Worm (Caenorhabditis elegans): ENCODE measurements around the gene spas-1.
A peak's percentile ranks its signal among the peaks of the same experiment; 100 is the strongest.

The spas-1 gene

ce11 chrV:9212499-9212898, 36.9 kb downstream of the spas-1 start (continued):
- TF ChIP-seq snpc-4 (tag; optimal IDR thresholded peaks at IDR 0.05) (no peak), egl-43 (GFP tag; IDR thresholded peaks at IDR 0.05) (no peak), dve-1 (tag; optimal IDR thresholded peaks at IDR 0.05; ENCODE audit: insufficient read depth) (peak; percentile 86), ceh-28 (tag; optimal IDR thresholded peaks at IDR 0.05) (no peak), nhr-6 (tag; optimal IDR thresholded peaks at IDR 0.05) (peak; percentile 17), lin-38 (GFP tag; IDR thresholded peaks at IDR 0.05) (peak; percentile 82), jun-1 (tag; optimal IDR thresholded peaks at IDR 0.05) (no peak), daf-12 (tag; optimal IDR thresholded peaks at IDR 0.05) (no peak), zfp-2 (tag; optimal IDR thresholded peaks at IDR 0.05) (no peak), lir-3 (tag; optimal IDR thresholded peaks at IDR 0.05) (no peak), hlh-11 (tag; optimal IDR thresholded peaks at IDR 0.05) (peak; percentile 56), daf-8 (GFP tag; IDR thresholded peaks at IDR 0.05) (no peak), hif-1 (tag; optimal IDR thresholded peaks at IDR 0.05) (peak in 1 of 2 experiments; percentile 33), F26F4.8 (GFP tag; conservative IDR thresholded peaks at IDR 0.05) (no peak), Y105C5A.15 (GFP tag; IDR thresholded peaks at IDR 0.05) (no peak), nhr-76 (tag; optimal IDR thresholded peaks at IDR 0.05) (no peak), rbr-2 (tag; optimal IDR thresholded peaks at IDR 0.05) (peak; percentile 47), mep-1 (tag; optimal IDR thresholded peaks at IDR 0.05) (peak; percentile 81), unc-62 (GFP tag; optimal IDR thresholded peaks at IDR 0.05 in 1 of 2) (no peak), unc-62 (tag; optimal IDR thresholded peaks at IDR 0.05) (no peak), duxl-1 (tag; optimal IDR thresholded peaks at IDR 0.05; ENCODE audit: poor library complexity) (no peak), nhr-11 (tag; optimal IDR thresholded peaks at IDR 0.05) (peak; percentile 43), D1046.2 (GFP tag; IDR thresholded peaks at IDR 0.05) (no peak), zip-11 (GFP tag; IDR thresholded peaks at IDR 0.05) (no peak), ztf-7 (tag; optimal IDR thresholded peaks at IDR 0.05) (no peak), hlh-30 (tag; optimal IDR thresholded peaks at IDR 0.05; ENCODE audit: insufficient read depth) (peak; percentile 44), mxl-2 (GFP tag; conservative IDR thresholded peaks at IDR 0.05) (no peak), dpl-1 (GFP tag; optimal IDR thresholded peaks at IDR 0.05) (peak; percentile 64), ZK337.2 (GFP tag; IDR thresholded peaks at IDR 0.05) (no peak), zip-2 (tag; optimal IDR thresholded peaks at IDR 0.05) (no peak), T20F7.1 (GFP tag; optimal IDR thresholded peaks at IDR 0.05) (peak; percentile 47), pqm-1 (tag; optimal IDR thresholded peaks at IDR 0.05) (peak; percentile 72), ceh-82 (tag; optimal IDR thresholded peaks at IDR 0.05) (no peak), lin-29 (GFP tag; IDR thresholded peaks at IDR 0.05) (no peak), lim-7 (GFP tag; IDR thresholded peaks at IDR 0.05) (no peak), ztf-11 (tag; optimal IDR thresholded peaks at IDR 0.05) (no peak), F44E2.7 (GFP tag; IDR thresholded peaks at IDR 0.05) (no peak), F49E8.2 (tag; optimal IDR thresholded peaks at IDR 0.05; ENCODE audit: borderline replicate concordance) (no peak), dmd-6 (GFP tag; IDR thresholded peaks at IDR 0.05) (0 out of 2 replicates have a peak, but pooled peaks have one; percentile 14), mes-2 (tag; optimal IDR thresholded peaks at IDR 0.05; ENCODE audit: poor library complexity, severe bottlenecking) (peak; percentile 66), mxl-3 (GFP tag; optimal IDR thresholded peaks at IDR 0.05) (peak; percentile 41), aha-1 (tag) (no peak), nhr-77 (tag; optimal IDR thresholded peaks at IDR 0.05) (peak; percentile 72), ceh-20 (GFP tag; IDR thresholded peaks at IDR 0.05) (no peak), php-3 (GFP tag; IDR thresholded peaks at IDR 0.05) (no peak), nhr-25 (tag; optimal IDR thresholded peaks at IDR 0.05; ENCODE audit: borderline replicate concordance, insufficient read depth) (peak; percentile 30), unc-39 (tag; optimal IDR thresholded peaks at IDR 0.05) (no peak), saeg-2 (GFP tag; IDR thresholded peaks at IDR 0.05) (no peak), ces-1 (GFP tag; optimal IDR thresholded peaks at IDR 0.05) (peak; percentile 60), madf-9 (GFP tag; conservative IDR thresholded peaks at IDR 0.05) (no peak)

Measured in whole organism, L4 larva.